Fruit fly (Drosophila melanogaster) whole organism, wandering third instar larva: ENCODE data around the gene mdlc.

Experiments
- Dif ChIP-seq: fragments of 200-275, 200-300 bp; sonication (Bioruptor generic); optimal IDR thresholded peaks from 2 replicates; lab custom pipeline; 2018; ENCODE audit warnings: missing biosample characterization, missing genetic modification characterization; ENCODE audit not compliant: partially characterized antibody
- Mio ChIP-seq: sonication (Bioruptor generic); optimal IDR thresholded peaks from 2 replicates; lab custom pipeline; 2016; ENCODE audit warnings: missing biosample characterization, missing genetic modification characterization
- OdsH ChIP-seq: fragments of 200-800 bp; sonication (Bioruptor generic); optimal IDR thresholded peaks from 2 replicates; lab custom pipeline; 2016; ENCODE audit warnings: missing biosample characterization, mild to moderate bottlenecking, missing genetic modification characterization
- Rel ChIP-seq, 2 experiments: fragments of 200-800 bp; sonication (Bioruptor generic) in 1 of 2; optimal IDR thresholded peaks; 2 replicates in 1 of 2; 3 replicates in 1 of 2; lab custom pipeline; 2016 to 2019; ENCODE audit warnings: mild to moderate bottlenecking in 2 of 2, missing biosample characterization in 2 of 2, missing genetic modification characterization in 2 of 2, moderate library complexity in 1 of 2
- Sp1 ChIP-seq: fragments of 200-800 bp; sonication (Bioruptor generic); optimal IDR thresholded peaks from 3 replicates; lab custom pipeline; 2019; ENCODE audit warnings: missing biosample characterization, mild to moderate bottlenecking, missing genetic modification characterization, moderate library complexity
- Vsx2 ChIP-seq: fragments of 200-300, 225-300 bp; sonication (Bioruptor generic); optimal IDR thresholded peaks from 2 replicates; lab custom pipeline; 2018; ENCODE audit warnings: missing biosample characterization, missing genetic modification characterization; ENCODE audit not compliant: partially characterized antibody
- dl ChIP-seq, 2 experiments: fragments of 175-275, 200-275 bp in 1 of 2; fragments of 200-275 bp in 1 of 2; sonication (Bioruptor generic); optimal IDR thresholded peaks; lab custom pipeline; 2018; ENCODE audit warnings: mild to moderate bottlenecking in 2 of 2, missing biosample characterization in 2 of 2, missing genetic modification characterization in 2 of 2, moderate library complexity in 2 of 2; ENCODE audit not compliant: partially characterized antibody in 2 of 2, insufficient read depth in 1 of 2
- ey ChIP-seq: fragments of 200-800 bp; sonication (Bioruptor generic); optimal IDR thresholded peaks from 2 replicates; lab custom pipeline; 2016; ENCODE audit warnings: missing biosample characterization, missing genetic modification characterization
- fru ChIP-seq: fragments of 200-800 bp; sonication (Bioruptor generic); optimal IDR thresholded peaks from 3 replicates; lab custom pipeline; 2016; ENCODE audit warnings: missing biosample characterization, mild to moderate bottlenecking, missing genetic modification characterization
- sage ChIP-seq: fragments of 200-800 bp; sonication (Bioruptor generic); optimal IDR thresholded peaks from 2 replicates; lab custom pipeline; 2016; ENCODE audit warnings: missing biosample characterization, mild to moderate bottlenecking, missing genetic modification characterization
- usp ChIP-seq: fragments of >200 bp; optimal IDR thresholded peaks from 2 replicates; lab custom pipeline; 2017; ENCODE audit warnings: missing biosample characterization, missing genetic modification characterization

DNA sequence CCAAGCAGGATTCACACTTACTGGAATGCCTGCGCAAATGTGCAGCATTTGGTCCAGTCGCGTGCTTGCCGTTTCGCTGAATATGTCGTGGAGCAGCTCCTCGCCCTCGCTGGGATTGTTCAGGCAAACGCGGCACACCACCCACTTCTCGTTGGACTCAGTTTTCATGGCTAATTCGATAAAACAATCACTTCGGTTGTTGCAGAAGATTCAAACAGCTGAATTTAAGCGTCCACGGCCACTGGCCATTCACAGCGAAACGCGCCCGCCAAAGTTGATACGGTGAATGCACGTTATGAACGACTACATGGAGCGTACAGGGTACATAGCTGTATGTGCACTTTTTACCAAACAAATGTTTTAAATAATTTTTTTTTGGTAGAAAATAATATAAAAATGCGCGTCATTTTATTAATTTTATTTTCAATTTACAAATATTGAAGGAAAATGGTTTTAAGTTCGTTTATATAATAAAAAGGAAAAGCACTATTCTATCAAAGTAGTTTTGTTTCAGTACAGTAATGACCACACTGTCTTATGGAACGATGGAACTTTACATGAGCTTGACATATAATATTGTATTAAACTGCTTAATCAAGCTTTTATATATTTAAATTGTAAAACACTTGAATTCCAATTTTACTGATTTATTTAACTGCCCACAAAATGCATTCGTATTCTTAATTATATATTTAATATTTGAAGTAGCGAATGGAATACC lies 26.3 kb upstream of the mdlc start, which contains the start of gene trem:
- peak; percentile 71 for TF ChIP-seq Sp1 (GFP tag; lab: Kevin White, UChicago)
- no peak for TF ChIP-seq Rel (GFP tag; optimal IDR thresholded peaks at IDR 0.05; lab: Kevin White, UChicago)
- no peak for TF ChIP-seq Rel (tag; optimal IDR thresholded peaks at IDR 0.05; lab: Kevin White, UChicago)
- no peak for TF ChIP-seq usp (GFP tag; lab: Kevin White, UChicago)
- TF ChIP-seq ey (GFP tag; lab: Kevin White, UChicago) = peak; percentile 59
- no peak for TF ChIP-seq sage (GFP tag; lab: Kevin White, UChicago)
- peak; percentile 58 for TF ChIP-seq OdsH
- no peak for TF ChIP-seq dl (GFP tag; optimal IDR thresholded peaks at IDR 0.05; lab: Kevin White, UChicago; ENCODE audit: insufficient read depth in 1 of 2, partially characterized antibody in 2 of 2)
- TF ChIP-seq fru (GFP tag; lab: Kevin White, UChicago) = peak; percentile 68
- TF ChIP-seq Vsx2 = no peak
- no peak for TF ChIP-seq Mio (GFP tag; lab: Kevin White, UChicago)
- TF ChIP-seq Dif (GFP tag; lab: Kevin White, UChicago) = no peak
